Fruit fly (Drosophila melanogaster) whole organism, embryonic: ENCODE measurements around the gene CG13850.
A peak's percentile ranks its signal among the peaks of the same experiment; 100 is the strongest.

Experiments
- ATbp ChIP-seq: fragments of 200-800 bp; sonication (Bioruptor generic); optimal IDR thresholded peaks from 2 replicates; lab custom pipeline; 2017; ENCODE audit warnings: missing biosample characterization, mild to moderate bottlenecking, missing genetic modification characterization, missing genetic modification reagents
- B-H1 ChIP-seq: fragments of 200-800 bp; sonication (Bioruptor generic); IDR thresholded peaks from 3 replicates; pipeline ENCODE4 v1.3.6; 2022; ENCODE audit warnings: missing biosample characterization, missing genetic modification characterization
- Bdp1 ChIP-seq: fragments of 200-800 bp; sonication (Bioruptor generic); optimal IDR thresholded peaks from 3 replicates; lab custom pipeline; 2016; ENCODE audit warnings: missing biosample characterization, missing genetic modification characterization
- BtbVII ChIP-seq: fragments of 200-800 bp; sonication (Bioruptor generic); optimal IDR thresholded peaks from 3 replicates; lab custom pipeline; 2017; ENCODE audit warnings: missing biosample characterization, mild to moderate bottlenecking, missing genetic modification characterization
- CG10147 ChIP-seq: fragments of 200-800 bp; sonication (Bioruptor generic); optimal IDR thresholded peaks from 2 replicates; lab custom pipeline; 2019; ENCODE audit warnings: missing biosample characterization, mild to moderate bottlenecking, missing genetic modification characterization, moderate library complexity
- CG10366 ChIP-seq: fragments of 200-800 bp; sonication (Bioruptor generic); IDR thresholded peaks from 2 replicates; pipeline ENCODE4 v1.3.6; 2022; ENCODE audit warnings: missing biosample characterization, missing genetic modification characterization
- CG10543 ChIP-seq: fragments of 200-800 bp; sonication (Bioruptor generic); optimal IDR thresholded peaks from 3 replicates; lab custom pipeline; 2017; ENCODE audit warnings: missing biosample characterization, mild to moderate bottlenecking, missing genetic modification characterization, moderate library complexity
- CG11093 ChIP-seq: fragments of 200-800 bp; sonication (Bioruptor generic); IDR thresholded peaks from 3 replicates; pipeline ENCODE4 v1.3.6; 2022; ENCODE audit warnings: missing biosample characterization, missing genetic modification characterization
- CG1603 ChIP-seq: fragments of 200-800 bp; sonication (Bioruptor generic); optimal IDR thresholded peaks from 2 replicates; lab custom pipeline; 2019; ENCODE audit warnings: missing biosample characterization, mild to moderate bottlenecking, missing genetic modification characterization, moderate library complexity
- CG1647 ChIP-seq: fragments of 200-800 bp; sonication (Bioruptor generic); optimal IDR thresholded peaks from 3 replicates; lab custom pipeline; 2016; ENCODE audit warnings: missing biosample characterization, missing genetic modification characterization
- CG17359 ChIP-seq: fragments of 200-800 bp; sonication (Bioruptor generic); optimal IDR thresholded peaks from 3 replicates; lab custom pipeline; 2018; ENCODE audit warnings: missing biosample characterization, mild to moderate bottlenecking, missing genetic modification characterization, moderate library complexity
- CG1832 ChIP-seq: fragments of 200-800 bp; sonication (Bioruptor generic); optimal IDR thresholded peaks from 2 replicates; lab custom pipeline; 2017; ENCODE audit warnings: missing biosample characterization, mild to moderate bottlenecking, missing genetic modification characterization, inconsistent platforms
- CG31224 ChIP-seq: fragments of 200-800 bp; sonication (Bioruptor generic); IDR thresholded peaks from 2 replicates; pipeline ENCODE4 v1.3.6; 2022; ENCODE audit warnings: missing biosample characterization, missing genetic modification characterization
- CG43689 ChIP-seq: fragments of 200-800 bp; sonication (Bioruptor generic); IDR thresholded peaks from 2 replicates; pipeline ENCODE4 v1.3.6; 2022; ENCODE audit warnings: missing biosample characterization, missing genetic modification characterization
- CG4424 ChIP-seq: fragments of 200-800 bp; sonication (Bioruptor generic); optimal IDR thresholded peaks from 3 replicates; lab custom pipeline; 2016; ENCODE audit warnings: missing biosample characterization, missing genetic modification characterization
- CG5180 ChIP-seq: fragments of 200-800 bp; sonication (Bioruptor generic); optimal IDR thresholded peaks from 3 replicates; lab custom pipeline; 2017; ENCODE audit warnings: missing biosample characterization, missing genetic modification characterization, mild to moderate bottlenecking, moderate library complexity, missing genetic modification reagents
- CG6254 ChIP-seq: fragments of 200-800 bp; sonication (Bioruptor generic); optimal IDR thresholded peaks from 3 replicates; lab custom pipeline; 2017; ENCODE audit warnings: mild to moderate bottlenecking, missing biosample characterization, missing genetic modification reagents, missing genetic modification characterization
- CG8089 ChIP-seq: fragments of 200-800 bp; sonication (Bioruptor generic); optimal IDR thresholded peaks from 3 replicates; lab custom pipeline; 2016; ENCODE audit warnings: missing biosample characterization, missing genetic modification characterization
- CG8290 ChIP-seq, 3 experiments: fragments of 200-800 bp; sonication (Bioruptor generic); optimal IDR thresholded peaks; 2 replicates each; lab custom pipeline; 2016 to 2019; ENCODE audit warnings: missing biosample characterization in 3 of 3, missing genetic modification characterization in 3 of 3, mild to moderate bottlenecking in 2 of 3, moderate library complexity in 1 of 3
- CG9797 ChIP-seq: fragments of 200-800 bp; sonication (Bioruptor generic); optimal IDR thresholded peaks from 3 replicates; lab custom pipeline; 2018; ENCODE audit warnings: missing biosample characterization, mild to moderate bottlenecking, missing genetic modification characterization
- CG9876 ChIP-seq: fragments of 200-800 bp; sonication (Bioruptor generic); optimal IDR thresholded peaks from 2 replicates; lab custom pipeline; 2016; ENCODE audit warnings: missing biosample characterization, missing genetic modification characterization
- Dip3 ChIP-seq: fragments of 200-800 bp; sonication (Bioruptor generic); optimal IDR thresholded peaks from 3 replicates; lab custom pipeline; 2016; ENCODE audit warnings: missing biosample characterization, missing genetic modification characterization
- Ets65A ChIP-seq: fragments of 200-800 bp; sonication (Bioruptor generic); peaks from one replicate; lab custom pipeline; 2016; ENCODE audit warnings: missing biosample characterization, missing genetic modification characterization
- Fer1 ChIP-seq: fragments of 200-800 bp; sonication (Bioruptor generic); optimal IDR thresholded peaks from 2 replicates; lab custom pipeline; 2017; ENCODE audit warnings: missing biosample characterization, mild to moderate bottlenecking, missing genetic modification characterization
- HLH3B ChIP-seq: fragments of 200-800 bp; sonication (Bioruptor generic); IDR thresholded peaks from 2 replicates; pipeline ENCODE4 v1.3.6; 2022; ENCODE audit warnings: missing biosample characterization, missing genetic modification characterization
- HLH4C ChIP-seq: fragments of 200-800 bp; sonication (Bioruptor generic); IDR thresholded peaks from 3 replicates; pipeline ENCODE4 v1.3.6; 2022; ENCODE audit warnings: missing biosample characterization, missing genetic modification characterization; ENCODE audit not compliant: partially characterized antibody
- Spps ChIP-seq: fragments of 200-800 bp; sonication (Bioruptor generic); optimal IDR thresholded peaks from 2 replicates; lab custom pipeline; 2018; ENCODE audit warnings: missing biosample characterization, mild to moderate bottlenecking, missing genetic modification characterization
- Stat92E ChIP-seq, 3 experiments: fragments of >200 bp in 2 of 3; fragments of 200-800 bp in 1 of 3; sonication (Bioruptor generic) in 1 of 3; optimal IDR thresholded peaks; 2 replicates each; lab custom pipeline; 2017 to 2019; ENCODE audit warnings: missing biosample characterization in 3 of 3, missing genetic modification characterization in 3 of 3, mild to moderate bottlenecking in 1 of 3, moderate library complexity in 1 of 3
- aop ChIP-seq: fragments of 200-800 bp; sonication (Bioruptor generic); IDR thresholded peaks from 2 replicates; pipeline ENCODE4 v1.3.6; 2022; ENCODE audit warnings: missing biosample characterization, missing genetic modification characterization
- chif ChIP-seq, 2 experiments: fragments of 200-800 bp; sonication (Bioruptor generic); optimal IDR thresholded peaks; 3 replicates each; lab custom pipeline; 2016; ENCODE audit warnings: missing biosample characterization in 2 of 2, missing genetic modification characterization in 2 of 2
- chm ChIP-seq: fragments of 200-800 bp; sonication (Bioruptor generic); IDR thresholded peaks from 2 replicates; pipeline ENCODE4 v1.3.6; 2022; ENCODE audit warnings: missing biosample characterization, missing genetic modification characterization
- corto ChIP-seq: fragments of 200-800 bp; sonication (Bioruptor generic); optimal IDR thresholded peaks from 2 replicates; lab custom pipeline; 2016; ENCODE audit warnings: missing biosample characterization, mild to moderate bottlenecking, missing genetic modification characterization, moderate library complexity
- crol ChIP-seq: fragments of 200-800 bp; sonication (Bioruptor generic); IDR thresholded peaks from 2 replicates; pipeline ENCODE4 v1.3.6; 2022; ENCODE audit warnings: missing biosample characterization, missing genetic modification characterization
- gcm ChIP-seq: fragments of 200-800 bp; sonication (Bioruptor generic); optimal IDR thresholded peaks from 2 replicates; lab custom pipeline; 2019; ENCODE audit warnings: missing biosample characterization, mild to moderate bottlenecking, missing genetic modification characterization, moderate library complexity
- gsb-n ChIP-seq: fragments of 200-800 bp; sonication (Bioruptor generic); optimal IDR thresholded peaks from 3 replicates; lab custom pipeline; 2018; ENCODE audit warnings: missing biosample characterization, mild to moderate bottlenecking, missing genetic modification characterization
- lab ChIP-seq: fragments of 200-800 bp; sonication (Bioruptor generic); optimal IDR thresholded peaks from 3 replicates; lab custom pipeline; 2017; ENCODE audit warnings: missing biosample characterization, missing genetic modification characterization, mild to moderate bottlenecking, moderate library complexity, missing genetic modification reagents
- lbe ChIP-seq: fragments of 200-800 bp; sonication (Bioruptor generic); optimal IDR thresholded peaks from 2 replicates; lab custom pipeline; 2016; ENCODE audit warnings: missing biosample characterization, mild to moderate bottlenecking, missing genetic modification characterization
- oc ChIP-seq: fragments of 200-800 bp; sonication (Bioruptor generic); optimal IDR thresholded peaks from 2 replicates; lab custom pipeline; 2018; ENCODE audit warnings: missing biosample characterization, mild to moderate bottlenecking, missing genetic modification characterization, moderate library complexity
- phol ChIP-seq: fragments of 200-800 bp; sonication (Bioruptor generic); optimal IDR thresholded peaks from 3 replicates; lab custom pipeline; 2018; ENCODE audit warnings: missing biosample characterization, mild to moderate bottlenecking, missing genetic modification characterization, moderate library complexity
- rib ChIP-seq: fragments of 200-800 bp; sonication (Bioruptor generic); IDR thresholded peaks from 2 replicates; pipeline ENCODE4 v1.3.6; 2022; ENCODE audit warnings: missing biosample characterization, missing genetic modification characterization
- slou ChIP-seq: fragments of 200-800 bp; sonication (Bioruptor generic); optimal IDR thresholded peaks from 3 replicates; lab custom pipeline; 2016; ENCODE audit warnings: missing biosample characterization, missing genetic modification characterization
- slp2 ChIP-seq: fragments of 200-800 bp; sonication (Bioruptor generic); optimal IDR thresholded peaks from 2 replicates; lab custom pipeline; 2016; ENCODE audit warnings: missing biosample characterization, missing genetic modification characterization
- tgo ChIP-seq: fragments of 200-800 bp; sonication (Bioruptor generic); IDR thresholded peaks from 3 replicates; pipeline ENCODE4 v1.3.6; 2022; ENCODE audit warnings: missing biosample characterization, missing genetic modification characterization
- tup ChIP-seq: fragments of 200-800 bp; sonication (Bioruptor generic); optimal IDR thresholded peaks from 2 replicates; lab custom pipeline; 2016; ENCODE audit warnings: missing biosample characterization, mild to moderate bottlenecking, missing genetic modification characterization, moderate library complexity
- tx ChIP-seq: fragments of 200-800 bp; sonication (Bioruptor generic); optimal IDR thresholded peaks from 2 replicates; lab custom pipeline; 2016; ENCODE audit warnings: missing biosample characterization, missing genetic modification characterization
- wek ChIP-seq: fragments of 200-800 bp; sonication (Bioruptor generic); optimal IDR thresholded peaks from 3 replicates; lab custom pipeline; 2018; ENCODE audit warnings: missing biosample characterization, mild to moderate bottlenecking, missing genetic modification characterization, moderate library complexity
- zfh1 ChIP-seq: fragments of 200-800 bp; sonication (Bioruptor generic); IDR thresholded peaks from 3 replicates; pipeline ENCODE4 v1.3.6; 2022; ENCODE audit warnings: missing biosample characterization, missing genetic modification characterization

The CG13850 gene

dm6 chr3R:22362218-22362907 is 48.4 kb downstream of the CG13850 start, which contains the start of the genes JMJD6, CG7071 and Muted (continued):
- TF ChIP-seq gcm (GFP tag; lab: Kevin White, UChicago) (peak; percentile 88), CG8290 (GFP tag; optimal IDR thresholded peaks at IDR 0.05; lab: Kevin White, UChicago) (peak; percentile 35), CG8290 (tag; optimal IDR thresholded peaks at IDR 0.05; lab: Kevin White, UChicago) (peak; percentile 37 to 76), Ets65A (GFP tag; lab: Kevin White, UChicago) (peak; percentile 98), lbe (GFP tag; lab: Kevin White, UChicago) (peak; percentile 91), CG9876 (GFP tag; lab: Kevin White, UChicago) (peak; percentile 63), ATbp (peak; percentile 73), CG17359 (peak; percentile 90), gsb-n (peak; percentile 73), B-H1 (GFP tag; lab: Robert Waterston, UW) (peak; percentile 86), CG5180 (GFP tag; lab: Kevin White, UChicago) (peak; percentile 66), CG8089 (GFP tag; lab: Kevin White, UChicago) (peak; percentile 83), wek (GFP tag; lab: Kevin White, UChicago) (no peak), CG31224 (peak; percentile 80), Bdp1 (GFP tag; lab: Kevin White, UChicago) (peak; percentile 84), rib (GFP tag; lab: Robert Waterston, UW) (peak; percentile 90; the same call in 1 of the 2 replicates), CG10147 (GFP tag; lab: Kevin White, UChicago) (peak; percentile 91), Spps (peak; percentile 79), Stat92E (GFP tag; optimal IDR thresholded peaks at IDR 0.05; lab: Kevin White, UChicago) (peak in 1 of 3 experiments; percentile 22), oc (peak; percentile 81), crol (GFP tag; lab: Robert Waterston, UW) (no peak), chm (GFP tag; lab: Robert Waterston, UW) (peak; percentile 80; the same call in 1 of the 2 replicates), corto (GFP tag; lab: Kevin White, UChicago) (peak; percentile 76), slou (GFP tag; lab: Kevin White, UChicago) (peak; percentile 88), CG1832 (no peak), CG43689 (GFP tag; lab: Robert Waterston, UW) (no peak; the same call in 1 of the 2 replicates), chif (GFP tag; optimal IDR thresholded peaks at IDR 0.05; lab: Kevin White, UChicago) (peak; percentile 82 to 92), CG4424 (GFP tag; lab: Kevin White, UChicago) (peak; percentile 94), CG6254 (GFP tag; lab: Kevin White, UChicago) (peak; percentile 62), CG1647 (GFP tag; lab: Kevin White, UChicago) (peak; percentile 91), tup (GFP tag; lab: Kevin White, UChicago) (peak; percentile 86), CG9797 (GFP tag; lab: Kevin White, UChicago) (peak; percentile 89), CG10543 (GFP tag; lab: Kevin White, UChicago) (peak; percentile 94), slp2 (GFP tag; lab: Kevin White, UChicago) (peak; percentile 82), lab (GFP tag; lab: Kevin White, UChicago) (peak; percentile 95), Fer1 (GFP tag; lab: Kevin White, UChicago) (peak; percentile 92), phol (tag; lab: Kevin White, UChicago) (peak; percentile 93), HLH4C (peak; percentile 68), CG10366 (peak; percentile 91), HLH3B (GFP tag; lab: Robert Waterston, UW) (peak; percentile 92), tgo (GFP tag; lab: Robert Waterston, UW) (peak; percentile 87), CG11093 (GFP tag; lab: Robert Waterston, UW) (peak; percentile 85; the same call in 1 of the 3 replicates), CG1603 (tag; lab: Kevin White, UChicago) (peak; percentile 82), BtbVII (peak; percentile 85), Dip3 (GFP tag; lab: Kevin White, UChicago) (peak; percentile 91), aop (GFP tag; lab: Robert Waterston, UW) (peak; percentile 66; the same call in 1 of the 2 replicates), tx (GFP tag; lab: Kevin White, UChicago) (peak; percentile 91), zfh1 (GFP tag; lab: Robert Waterston, UW) (peak; percentile 95)
